Worm (Caenorhabditis elegans) whole organism, early embryonic: ENCODE data around the gene nep-20.

Experiments used
- aly-1 ChIP-seq: sonication (generic microtip); optimal IDR thresholded peaks from 2 replicates; lab custom pipeline; 2016; ENCODE audit warnings: missing genetic modification characterization, missing compliant biosample characterization
- ama-1 ChIP-seq: fragments of 150-350 bp; optimal IDR thresholded peaks from 2 replicates; lab custom pipeline; 2014
- ceh-13 ChIP-seq: fragments of 200-800 bp; sonication (Bioruptor generic); optimal IDR thresholded peaks from 2 replicates; lab custom pipeline; 2018; ENCODE audit warnings: mild to moderate bottlenecking, missing genetic modification characterization, missing compliant biosample characterization
- ceh-36 ChIP-seq: sonication (generic microtip); optimal IDR thresholded peaks from 2 replicates; lab custom pipeline; 2016; ENCODE audit warnings: missing genetic modification characterization, inconsistent platforms, missing compliant biosample characterization
- ets-7 ChIP-seq: sonication (generic microtip); optimal IDR thresholded peaks from 2 replicates; lab custom pipeline; 2016; ENCODE audit warnings: missing genotype, missing genetic modification characterization, missing compliant biosample characterization
- flt-1 ChIP-seq: fragments of 200-800 bp; sonication (Bioruptor generic); IDR thresholded peaks from 2 replicates; pipeline ENCODE4 v1.3.6; 2022; ENCODE audit warnings: missing genetic modification characterization, missing compliant biosample characterization
- hmbx-1 ChIP-seq: sonication (generic microtip); optimal IDR thresholded peaks from 2 replicates; lab custom pipeline; 2016; ENCODE audit warnings: mild to moderate bottlenecking, missing genetic modification characterization, missing compliant biosample characterization
- hnd-1 ChIP-seq: sonication (generic microtip); optimal IDR thresholded peaks from 2 replicates; lab custom pipeline; 2016; ENCODE audit warnings: missing genetic modification characterization, missing compliant biosample characterization
- pes-1 ChIP-seq: fragments of 200-800 bp; sonication (Bioruptor generic); IDR thresholded peaks from 2 replicates; pipeline ENCODE4 v1.3.6; 2022; ENCODE audit warnings: missing genetic modification reagents, missing genetic modification characterization, missing compliant biosample characterization
- sea-1 ChIP-seq: fragments of 200-800 bp; sonication (Bioruptor generic); conservative IDR thresholded peaks from 2 replicates; pipeline ENCODE4 v1.3.6; 2022; ENCODE audit warnings: missing genetic modification characterization, missing compliant biosample characterization
- tbx-37 ChIP-seq: fragments of 200-800 bp; sonication (Bioruptor generic); conservative IDR thresholded peaks from 2 replicates; pipeline ENCODE4 v1.3.6; 2022; ENCODE audit warnings: missing genetic modification reagents, missing genetic modification characterization, missing compliant biosample characterization
- tra-4 ChIP-seq: sonication (generic microtip); optimal IDR thresholded peaks from 2 replicates; lab custom pipeline; 2017; ENCODE audit warnings: missing genetic modification characterization, missing compliant biosample characterization

DNA sequence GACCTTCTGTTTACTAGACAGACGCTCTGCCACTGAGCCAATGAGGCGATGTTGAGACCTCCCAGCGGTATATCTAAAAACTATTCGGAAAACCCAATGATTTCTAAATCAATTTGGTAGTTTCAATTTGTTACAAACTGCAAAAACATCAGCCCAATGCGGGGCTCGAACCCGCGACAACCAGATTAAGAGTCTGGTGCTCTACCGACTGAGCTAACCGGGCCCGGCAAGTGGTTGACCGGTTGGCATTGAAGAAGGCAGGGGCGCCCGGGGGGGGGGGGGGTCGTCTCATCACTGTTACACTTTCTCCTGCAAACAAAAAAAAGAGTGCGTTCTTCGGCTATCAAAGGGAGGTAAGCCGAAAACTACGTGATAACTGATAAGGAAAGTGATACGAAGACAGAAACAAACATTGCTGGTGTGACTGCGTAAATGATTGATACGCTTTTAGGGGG is 43.9 kb upstream of the nep-20 start:
- no peak for TF ChIP-seq ama-1 (lab: Kevin White, UChicago)
- peak; percentile 76 for TF ChIP-seq ceh-36 (tag; lab: Kevin White, UChicago)
- TF ChIP-seq aly-1 (tag; lab: Kevin White, UChicago): peak; percentile 67
- TF ChIP-seq hmbx-1 (tag; lab: Kevin White, UChicago): no peak
- peak; percentile 39 for TF ChIP-seq ets-7 (tag; lab: Kevin White, UChicago)
- TF ChIP-seq flt-1 (GFP tag; lab: Robert Waterston, UW): peak; percentile 73
- peak; percentile 48 for TF ChIP-seq tbx-37 (GFP tag; lab: Robert Waterston, UW)
- peak; percentile 35 for TF ChIP-seq ceh-13 (GFP tag; lab: Kevin White, UChicago)
- TF ChIP-seq pes-1 (GFP tag; lab: Robert Waterston, UW): peak; percentile 84
- peak; percentile 52; the same call in 1 of the 2 replicates for TF ChIP-seq sea-1 (GFP tag; lab: Robert Waterston, UW)
- TF ChIP-seq tra-4: no peak
- TF ChIP-seq hnd-1 (tag; lab: Kevin White, UChicago): peak; percentile 62
